Fruit fly (Drosophila melanogaster): ENCODE results near the gene CG3339.

Gene CG3339

DNA sequence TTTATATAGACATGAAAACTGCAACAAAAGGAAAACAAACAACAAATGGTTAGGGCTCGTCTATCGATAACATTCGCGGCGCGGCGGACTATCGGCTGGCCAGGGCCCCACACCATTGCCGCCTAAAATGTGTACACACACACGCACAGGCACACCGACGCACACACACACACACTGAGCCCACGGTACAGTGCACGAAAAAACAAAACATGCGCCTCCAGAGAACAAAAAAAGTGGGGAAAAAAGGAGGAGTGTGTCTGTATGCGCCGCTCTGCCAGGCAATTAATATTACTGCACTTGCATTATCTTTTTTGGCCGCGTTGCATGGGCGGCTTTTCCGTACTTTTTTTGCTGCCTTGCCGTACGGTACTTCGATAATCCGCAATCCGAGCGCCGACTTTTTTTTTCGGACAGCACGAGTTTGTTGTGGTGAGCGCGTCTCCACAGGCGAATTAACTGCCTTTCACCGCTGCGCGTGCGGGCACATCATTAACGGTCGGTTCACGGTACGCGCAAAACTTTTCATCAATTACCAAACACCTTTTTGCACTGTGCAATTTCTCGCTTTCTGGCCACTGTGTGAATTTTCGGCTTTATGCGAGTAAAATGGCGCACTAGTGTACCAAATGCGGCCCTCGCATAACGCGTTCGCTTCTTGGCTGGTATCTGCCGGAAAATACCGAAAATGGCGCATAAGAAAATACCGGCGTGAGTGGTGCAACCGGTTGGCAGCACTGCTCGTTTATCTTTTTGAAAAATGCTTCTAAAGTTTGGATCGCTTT, 58.5 kb downstream of the CG3339 start, which contains the start of gene woc (continued):
- peak; percentile 68 for TF ChIP-seq br (GFP tag; optimal IDR thresholded peaks at IDR 0.05)
- peak; percentile 78 for TF ChIP-seq ey (GFP tag; optimal IDR thresholded peaks at IDR 0.05)
- TF ChIP-seq Myc (optimal IDR thresholded peaks at IDR 0.05), result no peak
- TF ChIP-seq Hr83 (GFP tag; optimal IDR thresholded peaks at IDR 0.05; ENCODE audit: poor library complexity, severe bottlenecking), result peak; percentile 76
- TF ChIP-seq Rel (GFP tag; optimal IDR thresholded peaks at IDR 0.05), result no peak
- peak; percentile 72 for TF ChIP-seq Rel (tag; optimal IDR thresholded peaks at IDR 0.05)
- TF ChIP-seq tai (GFP tag; optimal IDR thresholded peaks at IDR 0.05), result no peak
- peak; percentile 71 for TF ChIP-seq OdsH (GFP tag; optimal IDR thresholded peaks at IDR 0.05)
- no peak for TF ChIP-seq Abd-B (GFP tag; optimal IDR thresholded peaks at IDR 0.05)
- no peak for TF ChIP-seq usp (GFP tag; optimal IDR thresholded peaks at IDR 0.05)
- peak; percentile 64 for TF ChIP-seq Sp1 (GFP tag; optimal IDR thresholded peaks at IDR 0.05)
- no peak for TF ChIP-seq CG9705 (GFP tag; optimal IDR thresholded peaks at IDR 0.05)
- peak; percentile 97 for TF ChIP-seq jim (GFP tag; optimal IDR thresholded peaks at IDR 0.05)
- no peak for TF ChIP-seq Mio (GFP tag; optimal IDR thresholded peaks at IDR 0.05)
- TF ChIP-seq Dfd (GFP tag; optimal IDR thresholded peaks at IDR 0.05), result no peak
- peak; percentile 53 for TF ChIP-seq rgr (GFP tag; optimal IDR thresholded peaks at IDR 0.05)
- no peak for TF ChIP-seq Hr78 (GFP tag; optimal IDR thresholded peaks at IDR 0.05)
- TF ChIP-seq Hnf4 (GFP tag; optimal IDR thresholded peaks at IDR 0.05), result no peak

DNA sequence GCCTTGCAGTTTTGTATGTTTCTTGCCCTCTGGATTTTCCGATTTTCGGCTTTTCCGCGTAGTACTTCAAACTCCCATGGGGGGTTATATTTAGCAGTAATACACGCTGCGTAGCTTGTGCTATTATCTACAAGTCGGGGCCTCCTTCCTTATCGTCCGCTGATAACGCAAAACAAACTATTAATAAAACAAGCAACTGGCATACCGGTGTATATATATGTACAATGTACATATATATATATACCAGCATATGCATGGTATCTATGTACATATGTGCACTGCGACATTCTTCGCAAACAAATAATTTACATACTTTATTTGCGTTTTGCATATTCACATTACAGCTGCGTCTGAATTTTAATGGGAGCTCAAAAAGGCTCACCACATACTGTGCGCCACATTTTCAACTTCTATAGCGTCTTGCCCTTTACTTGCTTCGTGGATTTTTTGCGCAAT, 68.2 kb downstream of the CG3339 start:
- TF ChIP-seq ey (GFP tag; optimal IDR thresholded peaks at IDR 0.05) (no peak), Hnf4 (GFP tag; optimal IDR thresholded peaks at IDR 0.05) (no peak), Jra (GFP tag; optimal IDR thresholded peaks at IDR 0.05) (no peak), Dfd (GFP tag; optimal IDR thresholded peaks at IDR 0.05) (no peak), dl (GFP tag; optimal IDR thresholded peaks at IDR 0.05; ENCODE audit: insufficient read depth in 1 of 2, partially characterized antibody in 2 of 2) (no peak), sv (GFP tag; optimal IDR thresholded peaks at IDR 0.05) (no peak), jim (GFP tag; optimal IDR thresholded peaks at IDR 0.05) (no peak), Dif (GFP tag; optimal IDR thresholded peaks at IDR 0.05; ENCODE audit: partially characterized antibody) (no peak), woc (GFP tag; optimal IDR thresholded peaks at IDR 0.05) (no peak), Hr83 (GFP tag; optimal IDR thresholded peaks at IDR 0.05; ENCODE audit: poor library complexity, severe bottlenecking) (no peak), Hr78 (GFP tag; optimal IDR thresholded peaks at IDR 0.05) (no peak), dmrt93B (GFP tag; optimal IDR thresholded peaks at IDR 0.05) (no peak), tai (GFP tag; optimal IDR thresholded peaks at IDR 0.05) (no peak)

DNA sequence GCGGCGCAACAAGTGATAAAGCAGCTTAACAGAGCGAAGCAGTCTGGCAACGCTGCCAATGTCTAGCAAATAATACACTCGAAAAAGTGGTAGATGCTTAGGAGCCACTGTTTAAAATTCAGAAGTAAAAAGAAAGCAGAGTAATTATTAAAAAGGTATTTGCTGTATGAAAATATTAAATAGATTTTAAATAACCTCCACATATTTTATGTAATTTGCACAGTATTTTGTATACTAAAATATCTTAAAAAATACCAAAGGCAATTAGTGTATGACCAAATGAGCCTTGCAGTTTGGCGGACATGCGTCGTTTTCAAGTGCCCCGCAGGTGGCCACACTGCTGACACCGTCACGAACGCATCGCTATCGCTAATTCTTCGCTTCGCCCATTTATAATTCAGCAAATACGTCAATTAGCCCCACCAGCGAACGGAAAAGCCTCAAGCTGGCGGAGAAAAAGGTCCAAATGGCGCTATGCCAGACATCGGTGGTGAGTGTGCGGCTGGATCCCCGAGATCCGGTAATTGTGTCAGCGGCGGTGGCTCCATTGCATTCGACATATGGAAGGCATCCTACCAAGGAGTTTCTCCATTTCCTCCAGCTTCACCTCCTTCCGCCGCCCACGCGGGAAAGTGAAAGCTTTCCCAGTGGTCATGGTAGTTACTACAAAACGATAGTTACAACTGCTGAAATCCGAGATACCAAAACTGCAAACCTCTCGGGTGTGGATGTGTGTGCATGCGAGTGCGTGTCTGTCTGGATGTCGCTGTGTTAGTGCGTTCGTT, 68.8 kb downstream of the CG3339 start, which contains the start of gene pll:
Gene pll, minus strand, starts transcription at position 47 of the 785 bp plus-strand sequence.
- TF ChIP-seq pan (optimal IDR thresholded peaks at IDR 0.05), result no peak
- TF ChIP-seq Sp1 (GFP tag; optimal IDR thresholded peaks at IDR 0.05), result peak; percentile 72
- peak; percentile 82 for TF ChIP-seq ey (GFP tag; optimal IDR thresholded peaks at IDR 0.05)
- TF ChIP-seq dmrt93B (GFP tag; optimal IDR thresholded peaks at IDR 0.05), result no peak
- no peak for TF ChIP-seq Dfd (GFP tag; optimal IDR thresholded peaks at IDR 0.05)
- peak; percentile 84 for TF ChIP-seq HLH106 (tag; optimal IDR thresholded peaks at IDR 0.05)
- no peak for TF ChIP-seq Hr78 (GFP tag; optimal IDR thresholded peaks at IDR 0.05)
- TF ChIP-seq N (GFP tag; optimal IDR thresholded peaks at IDR 0.05), result no peak
- TF ChIP-seq Hr83 (GFP tag; optimal IDR thresholded peaks at IDR 0.05; ENCODE audit: poor library complexity, severe bottlenecking), result peak; percentile 91
- no peak for TF ChIP-seq sage (GFP tag; optimal IDR thresholded peaks at IDR 0.05)
- TF ChIP-seq Vsx2 (GFP tag; optimal IDR thresholded peaks at IDR 0.05; ENCODE audit: partially characterized antibody), result no peak
- no peak for TF ChIP-seq Dif (GFP tag; optimal IDR thresholded peaks at IDR 0.05; ENCODE audit: partially characterized antibody)
- no peak for TF ChIP-seq dsf (GFP tag; optimal IDR thresholded peaks at IDR 0.05; ENCODE audit: borderline replicate concordance)
- TF ChIP-seq CG32264 (GFP tag; optimal IDR thresholded peaks at IDR 0.05), result peak; percentile 50
- TF ChIP-seq CG9705 (GFP tag; optimal IDR thresholded peaks at IDR 0.05), result peak; percentile 74
- TF ChIP-seq rgr (GFP tag; optimal IDR thresholded peaks at IDR 0.05), result peak; percentile 84
- TF ChIP-seq Rel (GFP tag; optimal IDR thresholded peaks at IDR 0.05), result no peak
- TF ChIP-seq Rel (tag; optimal IDR thresholded peaks at IDR 0.05), result peak; percentile 61
- TF ChIP-seq h (GFP tag; optimal IDR thresholded peaks at IDR 0.05), result peak; percentile 84
- peak; percentile 73 for TF ChIP-seq psq (GFP tag; optimal IDR thresholded peaks at IDR 0.05)
- TF ChIP-seq OdsH (GFP tag; optimal IDR thresholded peaks at IDR 0.05), result peak; percentile 74
- TF ChIP-seq Abd-B (GFP tag; optimal IDR thresholded peaks at IDR 0.05), result no peak
- no peak for TF ChIP-seq tai (GFP tag; optimal IDR thresholded peaks at IDR 0.05)
- no peak for TF ChIP-seq jim (GFP tag; optimal IDR thresholded peaks at IDR 0.05)
- no peak for TF ChIP-seq lola (GFP tag; optimal IDR thresholded peaks at IDR 0.05)
- no peak for TF ChIP-seq Hnf4 (GFP tag; optimal IDR thresholded peaks at IDR 0.05)
- no peak for TF ChIP-seq woc (GFP tag; optimal IDR thresholded peaks at IDR 0.05)
- TF ChIP-seq CrebA (GFP tag; optimal IDR thresholded peaks at IDR 0.05; ENCODE audit: borderline replicate concordance), result no peak
- TF ChIP-seq br (GFP tag; optimal IDR thresholded peaks at IDR 0.05), result no peak
- peak in 1 of 2 experiments; percentile 88 for TF ChIP-seq foxo (GFP tag; optimal IDR thresholded peaks at IDR 0.05)
- no peak for TF ChIP-seq Jra (GFP tag; optimal IDR thresholded peaks at IDR 0.05)
- peak; percentile 85 for TF ChIP-seq sv (GFP tag; optimal IDR thresholded peaks at IDR 0.05)
- TF ChIP-seq dl (GFP tag; optimal IDR thresholded peaks at IDR 0.05; ENCODE audit: insufficient read depth in 1 of 2, partially characterized antibody in 2 of 2), result no peak
- TF ChIP-seq brk (GFP tag; optimal IDR thresholded peaks at IDR 0.05), result no peak
- TF ChIP-seq usp (GFP tag; optimal IDR thresholded peaks at IDR 0.05), result no peak
- TF ChIP-seq GATAd (GFP tag; optimal IDR thresholded peaks at IDR 0.05), result peak; percentile 60
- peak; percentile 49 for TF ChIP-seq Mio (GFP tag; optimal IDR thresholded peaks at IDR 0.05)
